Worm (Caenorhabditis elegans): ENCODE measurements around the gene R05D8.7.

DNA sequence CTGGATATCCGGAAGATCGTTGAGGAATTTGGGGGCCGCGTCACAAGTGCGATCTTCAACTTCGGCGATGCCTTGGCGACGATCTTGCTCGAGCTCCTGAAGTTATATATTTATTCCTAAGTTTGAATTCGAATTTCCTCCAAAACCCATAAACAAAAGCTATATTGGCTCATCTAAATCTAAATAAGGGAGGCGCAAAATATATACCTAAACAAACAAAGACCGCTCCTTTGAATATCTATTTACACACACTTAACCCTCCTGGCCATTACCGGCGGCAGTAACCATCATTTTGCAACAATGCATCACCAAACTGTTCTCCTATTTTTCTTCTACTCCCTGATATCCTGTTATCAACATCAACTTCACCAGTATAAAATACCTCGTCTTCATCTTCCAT is 33.0 kb upstream of the R05D8.7 start, which contains the start of gene F54E2.2:
- no peak for TF ChIP-seq sptf-1 (tag; optimal IDR thresholded peaks at IDR 0.05)
- TF ChIP-seq ceh-83 (GFP tag; optimal IDR thresholded peaks at IDR 0.05), result no peak
- no peak for TF ChIP-seq lin-13 (tag; optimal IDR thresholded peaks at IDR 0.05)
- no peak for TF ChIP-seq nhr-28 (tag; optimal IDR thresholded peaks at IDR 0.05)
- TF ChIP-seq nhr-76 (tag; optimal IDR thresholded peaks at IDR 0.05), result no peak
- no peak for TF ChIP-seq zip-8 (tag; optimal IDR thresholded peaks at IDR 0.05)
- TF ChIP-seq ztf-11 (tag; optimal IDR thresholded peaks at IDR 0.05), result no peak
- no peak for TF ChIP-seq tbx-8 (GFP tag; optimal IDR thresholded peaks at IDR 0.05)
